Fruit fly (Drosophila melanogaster): ENCODE data around the gene CG13361.

DNA sequence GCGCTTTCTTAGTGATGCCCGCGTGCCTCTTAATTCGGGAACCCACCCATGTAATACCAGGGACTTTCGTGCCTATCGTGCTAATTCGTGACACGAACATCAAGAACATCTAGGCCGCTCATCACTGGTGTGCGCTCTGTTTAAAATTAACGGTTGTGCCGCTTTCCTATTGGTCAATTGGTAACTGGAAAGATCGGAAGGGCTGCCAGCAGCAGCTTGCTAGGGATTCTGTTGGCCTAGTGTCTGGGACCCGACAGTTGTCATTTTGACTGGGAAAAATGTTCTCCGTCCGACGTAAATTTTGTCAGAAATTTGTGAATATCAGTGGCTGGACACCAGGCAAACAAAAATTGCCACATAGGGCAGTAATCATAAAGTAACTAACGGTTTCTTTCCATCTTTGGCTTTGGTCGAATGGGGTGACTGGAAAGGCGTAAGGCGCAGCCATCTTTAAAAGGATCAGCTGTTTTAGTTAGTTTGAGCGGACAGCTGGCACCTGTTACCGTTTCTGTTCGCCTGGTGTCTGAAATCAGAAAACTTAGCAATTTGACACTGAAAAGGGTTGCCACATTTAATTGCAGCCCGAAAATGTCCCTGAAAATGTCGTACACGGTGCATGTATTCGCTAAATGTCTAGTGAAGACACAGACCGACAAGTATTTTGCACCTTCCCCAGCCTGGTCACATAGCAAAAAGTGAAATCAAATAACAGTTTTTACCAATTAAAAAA lies 5.6 kb upstream of the CG13361 start, which contains the start of gene CG5273:
- TF ChIP-seq CG14655 (GFP tag; optimal IDR thresholded peaks at IDR 0.05) (no peak), CG15710 (tag; optimal IDR thresholded peaks at IDR 0.05) (peak; percentile 11), CG8301 (tag; optimal IDR thresholded peaks at IDR 0.05) (no peak), Pif1B (GFP tag; optimal IDR thresholded peaks at IDR 0.05) (peak; percentile 1), rn (GFP tag; IDR thresholded peaks at IDR 0.05) (no peak), CG9948 (tag; optimal IDR thresholded peaks at IDR 0.05) (no peak), gl (tag; optimal IDR thresholded peaks at IDR 0.05) (no peak), CG12605 (GFP tag; IDR thresholded peaks at IDR 0.05) (no peak), CG10348 (GFP tag; IDR thresholded peaks at IDR 0.05) (no peak), CG34367 (tag; optimal IDR thresholded peaks at IDR 0.05) (no peak), EcR (GFP tag; optimal IDR thresholded peaks at IDR 0.05) (peak; percentile 61)

Data from whole organism, pupa.